Fruit fly (Drosophila melanogaster) whole organism, embryonic: Measurements from ENCODE around the gene CG9932.
A peak's percentile ranks its signal among the peaks of the same experiment; 100 is the strongest.

Source experiments
- Atf3 ChIP-seq: fragments of 200-800 bp; sonication (Bioruptor generic); optimal IDR thresholded peaks from 3 replicates; lab custom pipeline; 2016; ENCODE audit warnings: missing biosample characterization, missing genetic modification characterization
- Blimp-1 ChIP-seq: fragments of 200-800 bp; sonication (Bioruptor generic); optimal IDR thresholded peaks from 3 replicates; lab custom pipeline; 2018; ENCODE audit warnings: missing biosample characterization, missing genetic modification characterization, mild to moderate bottlenecking, moderate library complexity, missing genetic modification reagents
- CG10462 ChIP-seq: fragments of 200-800 bp; sonication (Bioruptor generic); optimal IDR thresholded peaks from 2 replicates; lab custom pipeline; 2016; ENCODE audit warnings: missing biosample characterization, missing genetic modification characterization
- CG11247 ChIP-seq: fragments of 200-800 bp; sonication (Bioruptor generic); IDR thresholded peaks from 2 replicates; pipeline ENCODE4 v1.3.6; 2022; ENCODE audit warnings: missing biosample characterization, missing genetic modification characterization
- CG14014 ChIP-seq: fragments of 200-800 bp; sonication (Bioruptor generic); IDR thresholded peaks from 2 replicates; pipeline ENCODE4 v1.3.6; 2022; ENCODE audit warnings: missing biosample characterization, missing genetic modification characterization
- CG14710 ChIP-seq: fragments of 200-800 bp; sonication (Bioruptor generic); optimal IDR thresholded peaks from 3 replicates; lab custom pipeline; 2019; ENCODE audit warnings: missing biosample characterization, mild to moderate bottlenecking, missing genetic modification characterization, moderate library complexity
- CG15073 ChIP-seq: fragments of 200-800 bp; sonication (Bioruptor generic); optimal IDR thresholded peaks from 2 replicates; lab custom pipeline; 2016; ENCODE audit warnings: missing biosample characterization, missing genetic modification characterization
- CG16779 ChIP-seq: fragments of 200-800 bp; sonication (Bioruptor generic); IDR thresholded peaks from 2 replicates; pipeline ENCODE4 v1.3.6; 2022; ENCODE audit warnings: missing biosample characterization, missing genetic modification characterization
- CG18262 ChIP-seq: fragments of 200-800 bp; optimal IDR thresholded peaks from 3 replicates; lab custom pipeline; 2019; ENCODE audit warnings: missing biosample characterization, mild to moderate bottlenecking, missing genetic modification characterization, moderate library complexity
- CG31365 ChIP-seq: fragments of 200-800 bp; sonication (Bioruptor generic); optimal IDR thresholded peaks from 2 replicates; lab custom pipeline; 2018; ENCODE audit warnings: missing biosample characterization, mild to moderate bottlenecking, missing genetic modification characterization
- CG31388 ChIP-seq: fragments of 200-800 bp; sonication (Bioruptor generic); optimal IDR thresholded peaks from 2 replicates; lab custom pipeline; 2016; ENCODE audit warnings: missing biosample characterization, missing genetic modification characterization
- CG31441 ChIP-seq: fragments of 200-800 bp; sonication (Bioruptor generic); IDR thresholded peaks from 2 replicates; pipeline ENCODE4 v1.3.6; 2022; ENCODE audit warnings: missing biosample characterization, missing genetic modification characterization
- CG34224 ChIP-seq: fragments of 200-800 bp; sonication (Bioruptor generic); IDR thresholded peaks from 3 replicates; pipeline ENCODE4 v1.3.6; 2022; ENCODE audit warnings: missing biosample characterization, missing genetic modification characterization; ENCODE audit not compliant: partially characterized antibody
- CG34422 ChIP-seq: fragments of 200-800 bp; sonication (Bioruptor generic); IDR thresholded peaks from 3 replicates; pipeline ENCODE4 v1.3.6; 2022; ENCODE audit warnings: missing biosample characterization, missing genetic modification characterization
- CG3847 ChIP-seq: fragments of 200-800 bp; sonication (Bioruptor generic); IDR thresholded peaks from 2 replicates; pipeline ENCODE4 v1.3.6; 2022; ENCODE audit warnings: missing biosample characterization, missing genetic modification characterization
- CG6254 ChIP-seq: fragments of 200-800 bp; sonication (Bioruptor generic); optimal IDR thresholded peaks from 3 replicates; lab custom pipeline; 2017; ENCODE audit warnings: mild to moderate bottlenecking, missing biosample characterization, missing genetic modification reagents, missing genetic modification characterization
- CG8281 ChIP-seq: fragments of 200-800 bp; sonication (Bioruptor generic); optimal IDR thresholded peaks from 2 replicates; lab custom pipeline; 2018; ENCODE audit warnings: missing biosample characterization, mild to moderate bottlenecking, missing genetic modification characterization, moderate library complexity
- CG8290 ChIP-seq, 3 experiments: fragments of 200-800 bp; sonication (Bioruptor generic); optimal IDR thresholded peaks; 2 replicates each; lab custom pipeline; 2016 to 2019; ENCODE audit warnings: missing biosample characterization in 3 of 3, missing genetic modification characterization in 3 of 3, mild to moderate bottlenecking in 2 of 3, moderate library complexity in 1 of 3
- CG8765 ChIP-seq: fragments of 200-800 bp; sonication (Bioruptor generic); IDR thresholded peaks from 2 replicates; pipeline ENCODE4 v1.3.6; 2022; ENCODE audit warnings: missing biosample characterization, missing genetic modification characterization
- D ChIP-seq, 2 experiments: fragments of 200-800 bp in 1 of 2; fragments of >200 bp in 1 of 2; sonication (Bioruptor generic) in 1 of 2; optimal IDR thresholded peaks; 2 replicates in 1 of 2; 3 replicates in 1 of 2; lab custom pipeline; 2017; ENCODE audit warnings: mild to moderate bottlenecking in 1 of 2, missing biosample characterization in 1 of 2, missing genetic modification characterization in 1 of 2, missing genetic modification reagents in 1 of 2
- Doc2 ChIP-seq: fragments of 200-800 bp; sonication (Bioruptor generic); IDR thresholded peaks from 2 replicates; pipeline ENCODE4 v1.3.6; 2022; ENCODE audit warnings: missing biosample characterization, missing genetic modification characterization
- Ets65A ChIP-seq: fragments of 200-800 bp; sonication (Bioruptor generic); peaks from one replicate; lab custom pipeline; 2016; ENCODE audit warnings: missing biosample characterization, missing genetic modification characterization
- H15 ChIP-seq: fragments of 200-800 bp; sonication (Bioruptor generic); IDR thresholded peaks from 3 replicates; pipeline ENCODE4 v1.3.6; 2022; ENCODE audit warnings: missing biosample characterization, missing genetic modification characterization
- H2.0 ChIP-seq: fragments of 200-800 bp; sonication (Bioruptor generic); IDR thresholded peaks from 2 replicates; pipeline ENCODE4 v1.3.6; 2022; ENCODE audit warnings: missing biosample characterization, missing genetic modification characterization
- HmgD ChIP-seq: fragments of 200-800 bp; sonication (Bioruptor generic); optimal IDR thresholded peaks from 3 replicates; lab custom pipeline; 2016; ENCODE audit warnings: missing biosample characterization, missing genetic modification characterization
- Lhr ChIP-seq: fragments of 200-800 bp; sonication (Bioruptor generic); optimal IDR thresholded peaks from 3 replicates; lab custom pipeline; 2017; ENCODE audit warnings: mild to moderate bottlenecking, missing biosample characterization, missing genetic modification reagents, missing genetic modification characterization
- Neu2 ChIP-seq: fragments of 200-800 bp; sonication (Bioruptor generic); optimal IDR thresholded peaks from 3 replicates; lab custom pipeline; 2016; ENCODE audit warnings: missing biosample characterization, missing genetic modification characterization, borderline replicate concordance
- Nf-YC ChIP-seq: fragments of 200-800 bp; optimal IDR thresholded peaks from 3 replicates; lab custom pipeline; 2019; ENCODE audit warnings: missing biosample characterization, mild to moderate bottlenecking, missing genetic modification characterization, moderate library complexity
- Six4 ChIP-seq: fragments of 200-800 bp; sonication (Bioruptor generic); optimal IDR thresholded peaks from 2 replicates; lab custom pipeline; 2016; ENCODE audit warnings: missing biosample characterization, missing genetic modification characterization
- Xrp1 ChIP-seq: fragments of 200-800 bp; sonication (Bioruptor generic); IDR thresholded peaks from 2 replicates; pipeline ENCODE4 v1.3.6; 2022; ENCODE audit warnings: missing biosample characterization, missing genetic modification characterization
- cato ChIP-seq: fragments of 200-800 bp; sonication (Bioruptor generic); optimal IDR thresholded peaks from 2 replicates; lab custom pipeline; 2016; ENCODE audit warnings: missing biosample characterization, missing genetic modification characterization, borderline replicate concordance
- chinmo ChIP-seq: fragments of 200-800 bp; sonication (Bioruptor generic); IDR thresholded peaks from 4 replicates; pipeline ENCODE4 v1.3.6; 2022; ENCODE audit warnings: missing biosample characterization, missing genetic modification characterization; ENCODE audit not compliant: partially characterized antibody
- ci ChIP-seq: fragments of 200-800 bp; sonication (Bioruptor generic); IDR thresholded peaks from 3 replicates; pipeline ENCODE4 v1.3.6; 2022; ENCODE audit warnings: missing biosample characterization, missing genetic modification characterization
- gt ChIP-seq: fragments of 200-800 bp; sonication (Bioruptor generic); IDR thresholded peaks from 2 replicates; pipeline ENCODE4 v1.3.6; 2022; ENCODE audit warnings: missing biosample characterization, missing genetic modification characterization
- hb ChIP-seq: fragments of 200-800 bp; sonication (Bioruptor generic); IDR thresholded peaks from 3 replicates; pipeline ENCODE4 v1.3.6; 2022; ENCODE audit warnings: missing biosample characterization, missing genetic modification characterization; ENCODE audit not compliant: partially characterized antibody
- hbn ChIP-seq: fragments of 200-800 bp; sonication (Bioruptor generic); IDR thresholded peaks from 2 replicates; pipeline ENCODE4 v1.3.6; 2022; ENCODE audit warnings: missing biosample characterization, missing genetic modification characterization; ENCODE audit not compliant: partially characterized antibody
- jing ChIP-seq: fragments of 200-800 bp; sonication (Bioruptor generic); optimal IDR thresholded peaks from 2 replicates; lab custom pipeline; 2018; ENCODE audit warnings: missing biosample characterization, mild to moderate bottlenecking, missing genetic modification characterization
- jumu ChIP-seq: fragments of 200-800 bp; sonication (Bioruptor generic); optimal IDR thresholded peaks from 3 replicates; lab custom pipeline; 2016; ENCODE audit warnings: missing biosample characterization, missing genetic modification characterization
- nmo ChIP-seq: fragments of 200-800 bp; sonication (Bioruptor generic); optimal IDR thresholded peaks from 2 replicates; lab custom pipeline; 2018; ENCODE audit warnings: missing biosample characterization, mild to moderate bottlenecking, missing genetic modification characterization, moderate library complexity
- pros ChIP-seq: fragments of 200-800 bp; sonication (Bioruptor generic); optimal IDR thresholded peaks from 3 replicates; lab custom pipeline; 2019; ENCODE audit warnings: missing biosample characterization, mild to moderate bottlenecking, missing genetic modification characterization, moderate library complexity
- ranshi ChIP-seq: fragments of 200-800 bp; sonication (Bioruptor generic); IDR thresholded peaks from 2 replicates; pipeline ENCODE4 v1.3.6; 2022; ENCODE audit warnings: missing biosample characterization, missing genetic modification characterization
- scrt ChIP-seq: fragments of 200-800 bp; sonication (Bioruptor generic); optimal IDR thresholded peaks from 2 replicates; lab custom pipeline; 2018; ENCODE audit warnings: missing biosample characterization, mild to moderate bottlenecking, missing genetic modification characterization, moderate library complexity
- stwl ChIP-seq: fragments of 200-800 bp; sonication (Bioruptor generic); optimal IDR thresholded peaks from 3 replicates; lab custom pipeline; 2018; ENCODE audit warnings: missing biosample characterization, mild to moderate bottlenecking, missing genetic modification characterization, moderate library complexity
- z ChIP-seq: fragments of 200-800 bp; sonication (Bioruptor generic); IDR thresholded peaks from 3 replicates; pipeline ENCODE4 v1.3.6; 2022; ENCODE audit warnings: missing biosample characterization, missing genetic modification characterization

Gene CG9932

DNA sequence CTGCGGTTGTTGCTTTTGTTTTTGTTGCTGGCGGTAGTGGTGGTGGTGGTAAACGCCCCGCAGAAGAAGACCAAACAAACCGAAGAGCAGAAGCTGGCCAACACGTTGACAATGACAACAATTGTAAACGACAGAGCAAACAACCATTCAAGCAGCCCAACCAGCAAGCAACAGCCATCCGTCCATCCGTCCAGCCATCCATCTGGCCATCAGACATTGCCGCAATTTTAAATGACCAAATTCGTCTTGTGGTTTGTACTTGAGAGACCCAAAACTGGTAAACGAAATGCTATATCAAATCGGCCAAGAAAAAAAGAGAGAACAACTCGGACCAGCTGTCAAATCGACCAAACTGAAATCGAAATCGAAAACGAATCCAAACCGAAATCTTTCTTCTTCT is 35.9 kb upstream of the CG9932 start:
- TF ChIP-seq pros (GFP tag; lab: Kevin White, UChicago), result no peak
- TF ChIP-seq CG15073 (GFP tag; lab: Kevin White, UChicago), result no peak
- TF ChIP-seq H2.0 (GFP tag; lab: Robert Waterston, UW), result 0 out of 2 replicates have a peak, but pooled peaks have one; percentile 9
- TF ChIP-seq chinmo (GFP tag; lab: Robert Waterston, UW), result 0 out of 4 replicates have a peak, but pooled peaks have one; percentile 49
- TF ChIP-seq Lhr (GFP tag; lab: Kevin White, UChicago), result no peak
- 0 out of 3 replicates have a peak, but pooled peaks have one; percentile 24 for TF ChIP-seq H15 (GFP tag; lab: Robert Waterston, UW)
- no peak for TF ChIP-seq CG8290 (GFP tag; optimal IDR thresholded peaks at IDR 0.05; lab: Kevin White, UChicago)
- peak in 1 of 2 experiments; percentile 17 for TF ChIP-seq CG8290 (tag; optimal IDR thresholded peaks at IDR 0.05; lab: Kevin White, UChicago)
- no peak for TF ChIP-seq CG16779 (GFP tag; lab: Robert Waterston, UW)
- TF ChIP-seq scrt (GFP tag; lab: Kevin White, UChicago), result no peak
- peak; percentile 97 for TF ChIP-seq CG8281 (tag; lab: Kevin White, UChicago)
- TF ChIP-seq Doc2 (GFP tag; lab: Robert Waterston, UW), result no peak
- TF ChIP-seq CG34422 (GFP tag; lab: Robert Waterston, UW), result no peak
- TF ChIP-seq z (GFP tag; lab: Robert Waterston, UW), result no peak
- 0 out of 3 replicates have a peak, but pooled peaks have one; percentile 44 for TF ChIP-seq ci (GFP tag; lab: Robert Waterston, UW)

DNA sequence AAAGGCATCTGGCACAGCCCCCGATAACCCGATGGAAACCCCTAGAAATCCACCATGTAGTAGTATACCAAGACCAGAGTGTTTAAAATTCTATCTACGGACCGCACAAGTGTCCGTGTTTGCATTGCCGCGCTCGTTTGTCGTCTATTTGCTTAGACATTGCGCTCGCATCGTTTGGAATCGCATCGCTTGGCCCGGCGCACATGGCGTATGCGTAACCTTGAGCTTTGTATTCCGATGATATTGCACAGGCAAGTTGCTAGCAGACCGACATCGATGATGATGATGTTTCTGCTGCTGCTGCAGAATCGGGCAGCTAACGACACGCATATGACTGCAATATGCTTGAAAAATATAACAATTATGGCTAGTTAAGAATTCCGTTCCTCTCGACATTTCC is 28.6 kb upstream of the CG9932 start:
- TF ChIP-seq Xrp1 (GFP tag; lab: Robert Waterston, UW), result no peak
- peak; percentile 82 for TF ChIP-seq Ets65A (GFP tag; lab: Kevin White, UChicago)

DNA sequence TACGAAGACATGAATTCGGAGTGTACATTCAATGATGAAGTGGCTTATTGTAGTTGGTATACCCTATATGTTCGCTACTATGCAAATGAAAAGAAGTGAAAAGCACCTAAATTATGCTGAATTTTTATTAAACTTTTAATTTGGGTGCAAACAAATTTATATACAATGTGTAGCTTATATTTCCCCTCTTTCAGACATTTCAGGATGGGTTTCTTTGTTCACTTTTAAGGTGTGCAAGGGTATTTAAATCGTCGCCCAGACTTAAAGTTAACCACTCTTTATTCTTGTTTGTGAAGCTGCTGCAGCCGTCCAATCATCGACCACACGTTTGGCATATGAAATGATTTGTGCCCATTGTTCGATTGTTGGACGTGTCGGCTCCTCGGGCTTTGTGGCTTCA is 26.8 kb upstream of the CG9932 start:
- TF ChIP-seq Neu2 (GFP tag; lab: Kevin White, UChicago) (no peak), cato (GFP tag; lab: Kevin White, UChicago) (no peak), hbn (no peak), Atf3 (GFP tag; lab: Kevin White, UChicago) (no peak), CG34224 (GFP tag; lab: Robert Waterston, UW) (no peak), Six4 (GFP tag; lab: Kevin White, UChicago) (no peak), CG14014 (no peak), CG31441 (GFP tag; lab: Robert Waterston, UW) (no peak), ranshi (no peak), CG31365 (tag; lab: Kevin White, UChicago) (no peak), stwl (no peak)
- TF ChIP-seq, all 482 proteins: peak for 0

DNA sequence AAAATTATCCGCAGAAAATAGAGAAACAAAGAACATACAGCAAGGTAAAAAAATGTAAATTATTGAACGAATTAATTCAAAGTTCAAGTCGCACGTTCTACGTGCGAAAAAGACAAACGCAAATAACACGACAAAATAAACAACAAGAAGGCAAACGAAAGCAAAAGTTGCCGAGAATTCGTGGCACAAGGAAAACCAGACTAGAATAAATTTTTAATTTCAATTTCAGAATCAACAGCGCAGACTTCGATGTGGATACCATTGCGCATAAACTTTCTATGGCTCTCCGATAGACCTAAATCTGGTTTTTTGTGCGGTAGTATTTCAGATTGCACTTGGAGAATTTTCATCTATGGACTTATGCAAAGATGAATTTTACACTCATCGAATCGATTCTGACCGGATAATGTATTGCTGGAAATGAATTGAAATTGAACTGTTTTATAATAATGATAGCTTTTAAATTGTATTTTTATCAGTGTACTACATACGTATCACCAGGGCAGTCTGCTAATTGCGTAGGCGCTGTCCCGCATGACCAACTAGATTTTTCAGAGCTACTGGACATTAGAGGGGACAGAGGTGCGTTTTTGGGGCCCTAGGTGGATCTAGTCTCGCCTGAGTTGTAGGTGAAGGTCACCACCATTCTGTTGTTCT is 23.6 kb upstream of the CG9932 start:
- TF ChIP-seq gt (peak; percentile 16; the same call in 1 of the 2 replicates), CG6254 (peak; percentile 40), CG11247 (GFP tag; lab: Robert Waterston, UW) (peak; percentile 88), CG10462 (GFP tag; lab: Kevin White, UChicago) (peak; percentile 42), Nf-YC (peak; percentile 20), hb (GFP tag; lab: Robert Waterston, UW) (no peak), CG8765 (GFP tag; lab: Robert Waterston, UW) (peak; percentile 73; the same call in 1 of the 2 replicates), Blimp-1 (GFP tag; lab: Kevin White, UChicago) (peak; percentile 92), D (optimal IDR thresholded peaks at IDR 0.05; lab: Kevin White, UChicago) (no peak), D (GFP tag; optimal IDR thresholded peaks at IDR 0.05; lab: Kevin White, UChicago) (peak; percentile 19), CG31388 (GFP tag; lab: Kevin White, UChicago) (peak; percentile 16), CG18262 (tag; lab: Kevin White, UChicago) (no peak), Lhr (GFP tag; lab: Kevin White, UChicago) (no peak), CG3847 (GFP tag; lab: Robert Waterston, UW) (peak; percentile 92), nmo (GFP tag; lab: Kevin White, UChicago) (peak; percentile 81), CG14710 (tag; lab: Kevin White, UChicago) (no peak), HmgD (GFP tag; lab: Kevin White, UChicago) (peak; percentile 41), cato (GFP tag; lab: Kevin White, UChicago) (peak; percentile 39), jing (peak; percentile 53), jumu (peak; percentile 82)
